Fruit fly (Drosophila melanogaster) whole organism: ENCODE results near the gene ctrip.

Experiments used
- CG8478 ChIP-seq: fragments of >200 bp; optimal IDR thresholded peaks from 2 replicates; lab custom pipeline; 2018; ENCODE audit warnings: inconsistent platforms
- Dll ChIP-seq: fragments of >200 bp; optimal IDR thresholded peaks from 2 replicates; lab custom pipeline; 2017
- pan ChIP-seq: fragments of >200 bp; optimal IDR thresholded peaks from 2 replicates; lab custom pipeline; 2017
- psq ChIP-seq: fragments of >200 bp; optimal IDR thresholded peaks from 2 replicates; lab custom pipeline; 2017
- usp ChIP-seq: fragments of >200 bp; optimal IDR thresholded peaks from 2 replicates; lab custom pipeline; 2017; ENCODE audit warnings: missing biosample characterization, missing genetic modification characterization, mixed read lengths

dm6 chr3R:4784622-4785021 lies 27.3 kb downstream of the ctrip start, which contains the start of gene Ccdc39:
- TF ChIP-seq psq (lab: Kevin White, UChicago) (no peak), pan (no peak), usp (GFP tag; lab: Kevin White, UChicago) (no peak), CG8478 (no peak), Dll (lab: Kevin White, UChicago) (no peak)
